Worm (Caenorhabditis elegans) whole organism, L4 larva: ENCODE measurements around the gene ins-11.
A peak's percentile ranks its signal among the peaks of the same experiment; 100 is the strongest.

ENCODE experiments used
- F37D6.2 ChIP-seq: sonication (generic microtip); optimal IDR thresholded peaks from 2 replicates; lab custom pipeline; 2016; ENCODE audit warnings: mild to moderate bottlenecking, missing genetic modification characterization, missing compliant biosample characterization
- Y48G9A.11 ChIP-seq: fragments of 200-800 bp; sonication (Bioruptor generic); IDR thresholded peaks from 2 replicates; pipeline ENCODE4 v1.3.6; 2022; ENCODE audit warnings: missing genetic modification reagents, missing genetic modification characterization, missing compliant biosample characterization
- aha-1 ChIP-seq: fragments of 150-350 bp; peaks from one replicate; lab custom pipeline; 2014; ENCODE audit warnings: missing biosample characterization, missing genetic modification characterization
- aly-2 ChIP-seq: sonication (generic microtip); optimal IDR thresholded peaks from 2 replicates; lab custom pipeline; 2018; ENCODE audit warnings: missing biosample characterization, missing genetic modification characterization
- ces-1 ChIP-seq: fragments of 150-350 bp; sonication (generic microtip); optimal IDR thresholded peaks from 4 replicates; lab custom pipeline; 2014; ENCODE audit warnings: missing biosample characterization, missing genetic modification reagents, missing genetic modification characterization
- daf-12 ChIP-seq: fragments of 150-350 bp; optimal IDR thresholded peaks from 2 replicates; lab custom pipeline; 2014; ENCODE audit warnings: missing biosample characterization, missing genetic modification reagents, missing genetic modification characterization
- daf-8 ChIP-seq: fragments of 200-800 bp; sonication (Bioruptor generic); IDR thresholded peaks from 2 replicates; pipeline ENCODE4 v1.3.6; 2022; ENCODE audit warnings: missing genetic modification characterization, missing compliant biosample characterization
- nhr-11 ChIP-seq: fragments of 150-350 bp; optimal IDR thresholded peaks from 2 replicates; lab custom pipeline; 2014; ENCODE audit warnings: missing biosample characterization, missing genetic modification characterization
- nhr-25 ChIP-seq: sonication (generic microtip); optimal IDR thresholded peaks from 2 replicates; lab custom pipeline; 2017; ENCODE audit warnings: missing genetic modification characterization, mild to moderate bottlenecking, missing compliant biosample characterization, antibody characterized with exemption, moderate library complexity, borderline replicate concordance; ENCODE audit not compliant: insufficient read depth
- nhr-76 ChIP-seq: fragments of 150-350 bp; optimal IDR thresholded peaks from 2 replicates; lab custom pipeline; 2014; ENCODE audit warnings: missing biosample characterization, missing genetic modification characterization
- zag-1 ChIP-seq: fragments of 150-350 bp; optimal IDR thresholded peaks from 2 replicates; lab custom pipeline; 2014; ENCODE audit warnings: missing biosample characterization, missing genetic modification characterization

DNA sequence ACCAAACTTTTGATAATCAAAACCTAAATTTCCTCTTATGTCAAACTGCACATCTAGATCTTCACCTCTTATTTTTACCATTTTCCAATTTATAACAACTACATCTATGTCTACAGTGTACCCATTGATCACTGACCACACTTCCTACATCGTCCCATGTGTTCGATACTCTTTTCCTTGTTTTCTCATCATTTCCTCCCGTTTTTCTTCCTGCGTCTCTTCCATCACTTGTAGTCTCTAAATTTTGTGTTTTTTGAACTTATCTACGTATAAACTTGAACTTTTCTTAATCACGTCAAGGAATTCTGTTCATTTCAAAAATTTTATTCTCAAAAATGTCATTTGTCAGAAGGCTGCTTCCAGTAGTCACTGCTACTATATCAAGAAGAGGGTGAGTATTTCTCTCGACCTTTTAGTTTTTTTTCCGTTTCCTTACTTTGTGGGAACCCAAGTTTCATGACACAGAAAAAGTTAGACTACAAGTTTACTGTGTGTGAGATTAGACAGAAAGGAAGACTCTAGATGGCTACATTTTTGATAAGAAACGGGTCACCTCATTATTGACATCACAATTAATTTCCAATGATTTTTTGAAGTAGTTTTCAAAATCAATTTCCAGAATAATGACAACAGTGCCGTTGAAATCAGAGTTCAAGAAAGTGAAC lies 15.7 kb downstream of the ins-11 start:
- TF ChIP-seq nhr-11 (tag; lab: Kevin White, UChicago) (no peak), Y48G9A.11 (GFP tag; lab: Robert Waterston, UW) (no peak), F37D6.2 (tag; lab: Kevin White, UChicago) (no peak), daf-8 (GFP tag; lab: Robert Waterston, UW) (no peak), aly-2 (tag; lab: Kevin White, UChicago) (no peak), nhr-25 (tag; lab: Kevin White, UChicago) (peak; percentile 61), aha-1 (tag; lab: Kevin White, UChicago) (peak; percentile 82), ces-1 (GFP tag; lab: Kevin White, UChicago) (no peak), zag-1 (tag; lab: Kevin White, UChicago) (no peak), nhr-76 (tag; lab: Kevin White, UChicago) (no peak), daf-12 (tag; lab: Kevin White, UChicago) (no peak)
